Worm (Caenorhabditis elegans) whole organism, L4/young adult: Measurements from ENCODE around the gene F32D8.12.

Experiments
- W03F9.2 ChIP-seq: fragments of 150-350 bp; optimal IDR thresholded peaks from 2 replicates; lab custom pipeline; 2014; ENCODE audit warnings: missing biosample characterization, missing genetic modification characterization
- dao-5 ChIP-seq: sonication (generic microtip); optimal IDR thresholded peaks from 2 replicates; lab custom pipeline; 2016; ENCODE audit warnings: missing genotype, missing genetic modification characterization, moderate library complexity, missing compliant biosample characterization
- him-1 ChIP-seq: sonication (generic microtip); optimal IDR thresholded peaks from 2 replicates; lab custom pipeline; 2016; ENCODE audit warnings: missing genotype, missing genetic modification reagents, missing genetic modification characterization, missing compliant biosample characterization

The F32D8.12 gene

ce11 chrV:10867586-10867985, 23.2 kb downstream of the F32D8.12 start:
- TF ChIP-seq W03F9.2: no peak
- TF ChIP-seq dao-5 (tag; lab: Kevin White, UChicago): no peak
- no peak for TF ChIP-seq him-1 (tag; lab: Kevin White, UChicago)

- no peak for TF ChIP-seq him-1 (tag; lab: Kevin White, UChicago)
- TF ChIP-seq W03F9.2: no peak
- TF ChIP-seq dao-5 (tag; lab: Kevin White, UChicago): no peak
Observed at ce11 chrV:10865599-10865998, 25.2 kb downstream of the F32D8.12 start, which contains the start of gene saeg-1. Gene saeg-1 (minus strand): TSS chrV:10865699.

- TF ChIP-seq him-1 (tag; lab: Kevin White, UChicago) (no peak), W03F9.2 (no peak), dao-5 (tag; lab: Kevin White, UChicago) (no peak)
Observed at ce11 chrV:10862457-10863097, 28.2 kb downstream of the F32D8.12 start.

- no peak for TF ChIP-seq him-1 (tag; lab: Kevin White, UChicago)
- no peak for TF ChIP-seq W03F9.2
- no peak for TF ChIP-seq dao-5 (tag; lab: Kevin White, UChicago)
Observed at ce11 chrV:10861611-10862262, 29.1 kb downstream of the F32D8.12 start.

ce11 chrV:10860526-10861037, 30.2 kb downstream of the F32D8.12 start:
- TF ChIP-seq him-1 (tag; lab: Kevin White, UChicago) (no peak), dao-5 (tag; lab: Kevin White, UChicago) (no peak), W03F9.2 (no peak)

- TF ChIP-seq him-1 (tag; lab: Kevin White, UChicago) (no peak), W03F9.2 (no peak), dao-5 (tag; lab: Kevin White, UChicago) (no peak)
Observed at ce11 chrV:10859775-10860174, 31.1 kb downstream of the F32D8.12 start.

- TF ChIP-seq dao-5 (tag; lab: Kevin White, UChicago) (no peak), him-1 (tag; lab: Kevin White, UChicago) (no peak), W03F9.2 (no peak)
Observed at ce11 chrV:10859048-10859637, 31.7 kb downstream of the F32D8.12 start.

- TF ChIP-seq dao-5 (tag; lab: Kevin White, UChicago) (no peak), W03F9.2 (peak; percentile 5), him-1 (tag; lab: Kevin White, UChicago) (peak; percentile 62)
Observed at ce11 chrV:10858340-10858739, 32.5 kb downstream of the F32D8.12 start.

- no peak for TF ChIP-seq him-1 (tag; lab: Kevin White, UChicago)
- no peak for TF ChIP-seq dao-5 (tag; lab: Kevin White, UChicago)
- TF ChIP-seq W03F9.2: no peak
Observed at ce11 chrV:10856901-10857637, 33.8 kb downstream of the F32D8.12 start.

ce11 chrV:10855363-10855762, 35.5 kb downstream of the F32D8.12 start:
- TF ChIP-seq him-1 (tag; lab: Kevin White, UChicago) (no peak), dao-5 (tag; lab: Kevin White, UChicago) (no peak), W03F9.2 (no peak)

- TF ChIP-seq him-1 (tag; lab: Kevin White, UChicago): no peak
- TF ChIP-seq dao-5 (tag; lab: Kevin White, UChicago): no peak
- no peak for TF ChIP-seq W03F9.2
Observed at ce11 chrV:10854197-10854596, 36.6 kb downstream of the F32D8.12 start.

ce11 chrV:10846893-10847292, 43.9 kb downstream of the F32D8.12 start, which contains the start of gene C29A12.6:
Gene C29A12.6 (plus strand): TSS chrV:10847193.
- no peak for TF ChIP-seq dao-5 (tag; lab: Kevin White, UChicago)
- no peak for TF ChIP-seq W03F9.2
- TF ChIP-seq him-1 (tag; lab: Kevin White, UChicago): no peak

ce11 chrV:10839398-10839797, 51.4 kb downstream of the F32D8.12 start:
- TF ChIP-seq dao-5 (tag; lab: Kevin White, UChicago) (no peak), him-1 (tag; lab: Kevin White, UChicago) (no peak), W03F9.2 (no peak)
